Fruit fly (Drosophila melanogaster) whole organism, embryonic: Measurements from ENCODE around the gene Cdc42.
A peak's percentile ranks its signal among the peaks of the same experiment; 100 is the strongest.

Experiments
- Aef1 ChIP-seq: fragments of 200-800 bp; sonication (Bioruptor generic); IDR thresholded peaks from 3 replicates; pipeline ENCODE4 v1.3.6; 2022; ENCODE audit warnings: missing biosample characterization, missing genetic modification characterization
- Antp ChIP-seq: fragments of 200-800 bp; sonication (Bioruptor generic); optimal IDR thresholded peaks from 3 replicates; lab custom pipeline; 2016; ENCODE audit warnings: missing biosample characterization, missing genetic modification characterization
- Bgb ChIP-seq: fragments of 200-800 bp; sonication (Bioruptor generic); IDR thresholded peaks from 2 replicates; pipeline ENCODE4 v1.3.6; 2022; ENCODE audit warnings: missing biosample characterization, missing genetic modification characterization; ENCODE audit not compliant: partially characterized antibody
- CG11247 ChIP-seq: fragments of 200-800 bp; sonication (Bioruptor generic); IDR thresholded peaks from 2 replicates; pipeline ENCODE4 v1.3.6; 2022; ENCODE audit warnings: missing biosample characterization, missing genetic modification characterization
- CG11456 ChIP-seq: fragments of 200-800 bp; sonication (Bioruptor generic); IDR thresholded peaks from 3 replicates; pipeline ENCODE4 v1.3.6; 2022; ENCODE audit warnings: missing biosample characterization, missing genetic modification characterization
- CG11560 ChIP-seq: fragments of 200-800 bp; sonication (Bioruptor generic); IDR thresholded peaks from 3 replicates; pipeline ENCODE4 v1.3.6; 2022; ENCODE audit warnings: missing biosample characterization, missing genetic modification characterization
- CG1602 ChIP-seq: fragments of 200-800 bp; sonication (Bioruptor generic); optimal IDR thresholded peaks from 3 replicates; lab custom pipeline; 2016; ENCODE audit warnings: missing biosample characterization, missing genetic modification characterization
- CG17328 ChIP-seq: fragments of 200-800 bp; sonication (Bioruptor generic); IDR thresholded peaks from 2 replicates; pipeline ENCODE4 v1.3.6; 2022; ENCODE audit warnings: missing biosample characterization, missing genetic modification characterization
- CG2199 ChIP-seq: fragments of 200-800 bp; sonication (Bioruptor generic); IDR thresholded peaks from 3 replicates; pipeline ENCODE4 v1.3.6; 2022; ENCODE audit warnings: missing biosample characterization, missing genetic modification characterization
- CG31388 ChIP-seq: fragments of 200-800 bp; sonication (Bioruptor generic); optimal IDR thresholded peaks from 2 replicates; lab custom pipeline; 2016; ENCODE audit warnings: missing biosample characterization, missing genetic modification characterization
- CG32532 ChIP-seq: fragments of 200-800 bp; sonication (Bioruptor generic); IDR thresholded peaks from 2 replicates; pipeline ENCODE4 v1.3.6; 2022; ENCODE audit warnings: missing biosample characterization, missing genetic modification characterization
- CG4282 ChIP-seq: fragments of 200-800 bp; sonication (Bioruptor generic); optimal IDR thresholded peaks from 2 replicates; lab custom pipeline; 2016; ENCODE audit warnings: missing biosample characterization, missing genetic modification characterization
- CG4820 ChIP-seq: fragments of 200-800 bp; sonication (Bioruptor generic); optimal IDR thresholded peaks from 3 replicates; lab custom pipeline; 2016; ENCODE audit warnings: missing biosample characterization, missing genetic modification characterization
- CG6813 ChIP-seq: fragments of 200-800 bp; sonication (Bioruptor generic); optimal IDR thresholded peaks from 2 replicates; lab custom pipeline; 2017; ENCODE audit warnings: missing biosample characterization, missing genetic modification characterization, mild to moderate bottlenecking, moderate library complexity, missing genetic modification reagents
- CG6854 ChIP-seq: fragments of 200-800 bp; sonication (Bioruptor generic); optimal IDR thresholded peaks from 3 replicates; lab custom pipeline; 2017; ENCODE audit warnings: missing biosample characterization, mild to moderate bottlenecking, missing genetic modification characterization
- CG7839 ChIP-seq: fragments of 200-800 bp; sonication (Bioruptor generic); optimal IDR thresholded peaks from 3 replicates; lab custom pipeline; 2018; ENCODE audit warnings: missing biosample characterization, mild to moderate bottlenecking, missing genetic modification characterization, moderate library complexity
- CG7963 ChIP-seq: fragments of 200-800 bp; sonication (Bioruptor generic); IDR thresholded peaks from 3 replicates; pipeline ENCODE4 v1.3.6; 2022; ENCODE audit warnings: missing biosample characterization, missing genetic modification characterization; ENCODE audit not compliant: partially characterized antibody
- CG9437 ChIP-seq: fragments of 200-800 bp; sonication (Bioruptor generic); optimal IDR thresholded peaks from 2 replicates; lab custom pipeline; 2018; ENCODE audit warnings: missing biosample characterization, mild to moderate bottlenecking, missing genetic modification characterization
- CG9797 ChIP-seq: fragments of 200-800 bp; sonication (Bioruptor generic); optimal IDR thresholded peaks from 3 replicates; lab custom pipeline; 2018; ENCODE audit warnings: missing biosample characterization, mild to moderate bottlenecking, missing genetic modification characterization
- CG9932 ChIP-seq: fragments of 200-800 bp; sonication (Bioruptor generic); IDR thresholded peaks from 2 replicates; pipeline ENCODE4 v1.3.6; 2022; ENCODE audit warnings: missing biosample characterization, missing genetic modification characterization
- CHES-1-like ChIP-seq: fragments of 200-800 bp; sonication (Bioruptor generic); optimal IDR thresholded peaks from 2 replicates; lab custom pipeline; 2016; ENCODE audit warnings: missing biosample characterization, missing genetic modification characterization
- D19B ChIP-seq: fragments of 200-800 bp; sonication (Bioruptor generic); optimal IDR thresholded peaks from 2 replicates; lab custom pipeline; 2017; ENCODE audit warnings: missing biosample characterization, mild to moderate bottlenecking, missing genetic modification characterization
- Doc2 ChIP-seq: fragments of 200-800 bp; sonication (Bioruptor generic); IDR thresholded peaks from 2 replicates; pipeline ENCODE4 v1.3.6; 2022; ENCODE audit warnings: missing biosample characterization, missing genetic modification characterization
- Dref ChIP-seq: fragments of 200-800 bp; sonication (Bioruptor generic); IDR thresholded peaks from 2 replicates; pipeline ENCODE4 v1.3.6; 2022; ENCODE audit warnings: missing biosample characterization, missing genetic modification characterization
- Ets65A ChIP-seq: fragments of 200-800 bp; sonication (Bioruptor generic); peaks from one replicate; lab custom pipeline; 2016; ENCODE audit warnings: missing biosample characterization, missing genetic modification characterization
- Gug ChIP-seq: fragments of 200-800 bp; sonication (Bioruptor generic); IDR thresholded peaks from 4 replicates; pipeline ENCODE4 v1.3.6; 2022; ENCODE audit warnings: missing biosample characterization, missing genetic modification characterization
- Hey ChIP-seq: fragments of 200-800 bp; sonication (Bioruptor generic); optimal IDR thresholded peaks from 3 replicates; lab custom pipeline; 2018; ENCODE audit warnings: missing biosample characterization, mild to moderate bottlenecking, missing genetic modification characterization
- Optix ChIP-seq: fragments of 200-800 bp; sonication (Bioruptor generic); IDR thresholded peaks from 3 replicates; pipeline ENCODE4 v1.3.6; 2022; ENCODE audit warnings: missing biosample characterization, missing genetic modification characterization
- Rfx ChIP-seq: fragments of 200-800 bp; sonication (Bioruptor generic); IDR thresholded peaks from 2 replicates; pipeline ENCODE4 v1.3.6; 2022; ENCODE audit warnings: missing biosample characterization, missing genetic modification characterization
- Trl ChIP-seq, 3 experiments: fragments of >200 bp in 2 of 3; fragments of 200-800 bp in 1 of 3; sonication (Bioruptor generic) in 1 of 3; optimal IDR thresholded peaks; 2 replicates in 1 of 3; 3 replicates in 2 of 3; lab custom pipeline; 2016 to 2017; ENCODE audit warnings: missing biosample characterization in 1 of 3, missing genetic modification characterization in 1 of 3
- Vsx1 ChIP-seq: fragments of 200-800 bp; sonication (Bioruptor generic); optimal IDR thresholded peaks from 2 replicates; lab custom pipeline; 2017; ENCODE audit warnings: missing biosample characterization, mild to moderate bottlenecking, missing genetic modification characterization, missing genetic modification reagents
- danr ChIP-seq: fragments of 200-800 bp; sonication (Bioruptor generic); IDR thresholded peaks from 2 replicates; pipeline ENCODE4 v1.3.6; 2022; ENCODE audit warnings: missing biosample characterization, missing genetic modification characterization
- esg ChIP-seq: fragments of 200-800 bp; sonication (Bioruptor generic); conservative IDR thresholded peaks from 2 replicates; pipeline ENCODE4 v1.3.6; 2022; ENCODE audit warnings: missing biosample characterization, missing genetic modification characterization
- fd3F ChIP-seq: fragments of 200-800 bp; sonication (Bioruptor generic); optimal IDR thresholded peaks from 2 replicates; lab custom pipeline; 2018; ENCODE audit warnings: missing biosample characterization, mild to moderate bottlenecking, missing genetic modification characterization, moderate library complexity
- gce ChIP-seq: fragments of 200-800 bp; sonication (Bioruptor generic); IDR thresholded peaks from 3 replicates; pipeline ENCODE4 v1.3.6; 2022; ENCODE audit warnings: missing biosample characterization, missing genetic modification characterization
- gfzf ChIP-seq: fragments of 200-800 bp; sonication (Bioruptor generic); optimal IDR thresholded peaks from 2 replicates; lab custom pipeline; 2016; ENCODE audit warnings: missing biosample characterization, mild to moderate bottlenecking, missing genetic modification characterization, moderate library complexity
- grau ChIP-seq: fragments of 200-800 bp; optimal IDR thresholded peaks from 3 replicates; lab custom pipeline; 2019; ENCODE audit warnings: missing biosample characterization, mild to moderate bottlenecking, missing genetic modification characterization, moderate library complexity
- gt ChIP-seq: fragments of 200-800 bp; sonication (Bioruptor generic); IDR thresholded peaks from 2 replicates; pipeline ENCODE4 v1.3.6; 2022; ENCODE audit warnings: missing biosample characterization, missing genetic modification characterization
- insv ChIP-seq, 2 experiments: fragments of 200-800 bp; sonication (Bioruptor generic); optimal IDR thresholded peaks; 3 replicates each; lab custom pipeline; 2016 to 2018; ENCODE audit warnings: missing biosample characterization in 2 of 2, missing genetic modification characterization in 2 of 2
- jumu ChIP-seq: fragments of 200-800 bp; sonication (Bioruptor generic); optimal IDR thresholded peaks from 3 replicates; lab custom pipeline; 2016; ENCODE audit warnings: missing biosample characterization, missing genetic modification characterization
- knrl ChIP-seq: fragments of 200-800 bp; sonication (Bioruptor generic); IDR thresholded peaks from 3 replicates; pipeline ENCODE4 v1.3.6; 2022; ENCODE audit warnings: missing biosample characterization, missing genetic modification characterization; ENCODE audit not compliant: partially characterized antibody
- mld ChIP-seq: fragments of 200-800 bp; sonication (Bioruptor generic); IDR thresholded peaks from 3 replicates; pipeline ENCODE4 v1.3.6; 2022; ENCODE audit warnings: missing biosample characterization, missing genetic modification characterization; ENCODE audit not compliant: partially characterized antibody
- ranshi ChIP-seq: fragments of 200-800 bp; sonication (Bioruptor generic); IDR thresholded peaks from 2 replicates; pipeline ENCODE4 v1.3.6; 2022; ENCODE audit warnings: missing biosample characterization, missing genetic modification characterization
- rib ChIP-seq: fragments of 200-800 bp; sonication (Bioruptor generic); IDR thresholded peaks from 2 replicates; pipeline ENCODE4 v1.3.6; 2022; ENCODE audit warnings: missing biosample characterization, missing genetic modification characterization
- row ChIP-seq: fragments of 200-800 bp; sonication (Bioruptor generic); IDR thresholded peaks from 3 replicates; pipeline ENCODE4 v1.3.6; 2022; ENCODE audit warnings: missing biosample characterization, missing genetic modification characterization
- seq ChIP-seq: fragments of 200-800 bp; sonication (Bioruptor generic); IDR thresholded peaks from 2 replicates; pipeline ENCODE4 v1.3.6; 2022; ENCODE audit warnings: missing biosample characterization, missing genetic modification characterization
- sisA ChIP-seq: fragments of 200-800 bp; sonication (Bioruptor generic); IDR thresholded peaks from 2 replicates; pipeline ENCODE4 v1.3.6; 2022; ENCODE audit warnings: missing biosample characterization, missing genetic modification characterization
- slp2 ChIP-seq: fragments of 200-800 bp; sonication (Bioruptor generic); optimal IDR thresholded peaks from 2 replicates; lab custom pipeline; 2016; ENCODE audit warnings: missing biosample characterization, missing genetic modification characterization
- so ChIP-seq: fragments of 200-800 bp; sonication (Bioruptor generic); IDR thresholded peaks from 3 replicates; pipeline ENCODE4 v1.3.6; 2022; ENCODE audit warnings: missing biosample characterization, missing genetic modification characterization
- toy ChIP-seq: fragments of 200-800 bp; sonication (Bioruptor generic); IDR thresholded peaks from 2 replicates; pipeline ENCODE4 v1.3.6; 2022; ENCODE audit warnings: missing biosample characterization, missing genetic modification characterization
- zfh1 ChIP-seq: fragments of 200-800 bp; sonication (Bioruptor generic); IDR thresholded peaks from 3 replicates; pipeline ENCODE4 v1.3.6; 2022; ENCODE audit warnings: missing biosample characterization, missing genetic modification characterization

Cdc42 gene

dm6 chrX:19666991-19667409, 29.9 kb upstream of the Cdc42 start, which contains the start of gene Zw:
Gene Zw, plus strand, starts transcription at chrX:19667252.
- TF ChIP-seq mld (GFP tag; lab: Robert Waterston, UW) (no peak), sisA (peak; percentile 71), CG32532 (GFP tag; lab: Robert Waterston, UW) (peak; percentile 80), rib (GFP tag; lab: Robert Waterston, UW) (0 out of 2 replicates have a peak, but pooled peaks have one; percentile 27), danr (no peak), jumu (GFP tag; lab: Kevin White, UChicago) (no peak), grau (tag; lab: Kevin White, UChicago) (peak; percentile 45), CG11456 (peak; percentile 81), Trl (optimal IDR thresholded peaks at IDR 0.05; lab: Kevin White, UChicago) (no peak), Trl (GFP tag; optimal IDR thresholded peaks at IDR 0.05; lab: Kevin White, UChicago) (peak; percentile 47), so (GFP tag; lab: Robert Waterston, UW) (0 out of 3 replicates have a peak, but pooled peaks have one; percentile 37), ranshi (GFP tag; lab: Robert Waterston, UW) (peak; percentile 49; the same call in 1 of the 2 replicates), CG6854 (GFP tag; lab: Kevin White, UChicago) (no peak), CG7839 (tag; lab: Kevin White, UChicago) (peak; percentile 66), CG11560 (no peak), CG9797 (GFP tag; lab: Kevin White, UChicago) (no peak), CG31388 (GFP tag; lab: Kevin White, UChicago) (no peak), Dref (GFP tag; lab: Robert Waterston, UW) (no peak), row (GFP tag; lab: Robert Waterston, UW) (peak; percentile 94), Vsx1 (GFP tag; lab: Kevin White, UChicago) (no peak), insv (GFP tag; optimal IDR thresholded peaks at IDR 0.05; lab: Kevin White, UChicago) (no peak), zfh1 (GFP tag; lab: Robert Waterston, UW) (peak; percentile 62; the same call in 2 of the 3 replicates), Bgb (GFP tag; lab: Robert Waterston, UW) (peak; percentile 57), gt (GFP tag; lab: Robert Waterston, UW) (no peak), seq (GFP tag; lab: Robert Waterston, UW) (peak; percentile 33; the same call in 1 of the 2 replicates), Hey (tag; lab: Kevin White, UChicago) (no peak), CG17328 (GFP tag; lab: Robert Waterston, UW) (peak; percentile 37; the same call in 1 of the 2 replicates), CG9932 (GFP tag; lab: Robert Waterston, UW) (peak; percentile 88), CG2199 (GFP tag; lab: Robert Waterston, UW) (peak; percentile 40; the same call in 1 of the 3 replicates), Rfx (GFP tag; lab: Robert Waterston, UW) (peak; percentile 87), toy (GFP tag; lab: Robert Waterston, UW) (no peak), gce (GFP tag; lab: Robert Waterston, UW) (no peak), Antp (GFP tag; lab: Kevin White, UChicago) (peak; percentile 35), CG4282 (GFP tag; lab: Kevin White, UChicago) (no peak), Gug (peak; percentile 93), Aef1 (GFP tag; lab: Robert Waterston, UW) (peak; percentile 72), knrl (GFP tag; lab: Robert Waterston, UW) (peak; percentile 46; the same call in 2 of the 3 replicates), CG11247 (GFP tag; lab: Robert Waterston, UW) (peak; percentile 52), Ets65A (GFP tag; lab: Kevin White, UChicago) (peak; percentile 80), slp2 (GFP tag; lab: Kevin White, UChicago) (no peak), Doc2 (GFP tag; lab: Robert Waterston, UW) (no peak), gfzf (GFP tag; lab: Kevin White, UChicago) (no peak), esg (GFP tag; lab: Robert Waterston, UW) (peak; percentile 48), CG1602 (GFP tag; lab: Kevin White, UChicago) (peak; percentile 25), fd3F (GFP tag; lab: Kevin White, UChicago) (no peak), CG7963 (GFP tag; lab: Robert Waterston, UW) (no peak), Optix (GFP tag; lab: Robert Waterston, UW) (0 out of 3 replicates have a peak, but pooled peaks have one; percentile 60), CG9437 (GFP tag; lab: Kevin White, UChicago) (no peak), D19B (GFP tag; lab: Kevin White, UChicago) (peak; percentile 30), CHES-1-like (GFP tag; lab: Kevin White, UChicago) (no peak), CG4820 (GFP tag; lab: Kevin White, UChicago) (peak; percentile 31), CG6813 (GFP tag; lab: Kevin White, UChicago) (no peak)
